Worm (Caenorhabditis elegans) whole organism, early embryonic: ENCODE data around the gene B0513.4.

Experiments used
- B0310.2 ChIP-seq: sonication (generic microtip); optimal IDR thresholded peaks from 2 replicates; lab custom pipeline; 2016; ENCODE audit warnings: mild to moderate bottlenecking, missing genetic modification characterization, missing compliant biosample characterization
- F13C5.2 ChIP-seq: sonication (generic microtip); optimal IDR thresholded peaks from 2 replicates; lab custom pipeline; 2017; ENCODE audit warnings: mild to moderate bottlenecking, missing genetic modification characterization, inconsistent platforms, missing compliant biosample characterization
- ama-1 ChIP-seq: fragments of 150-350 bp; optimal IDR thresholded peaks from 2 replicates; lab custom pipeline; 2014
- ceh-13 ChIP-seq: fragments of 200-800 bp; sonication (Bioruptor generic); optimal IDR thresholded peaks from 2 replicates; lab custom pipeline; 2018; ENCODE audit warnings: mild to moderate bottlenecking, missing genetic modification characterization, missing compliant biosample characterization
- ceh-36 ChIP-seq: sonication (generic microtip); optimal IDR thresholded peaks from 2 replicates; lab custom pipeline; 2016; ENCODE audit warnings: missing genetic modification characterization, inconsistent platforms, missing compliant biosample characterization
- ets-7 ChIP-seq: sonication (generic microtip); optimal IDR thresholded peaks from 2 replicates; lab custom pipeline; 2016; ENCODE audit warnings: missing genotype, missing genetic modification characterization, missing compliant biosample characterization
- pes-1 ChIP-seq: fragments of 200-800 bp; sonication (Bioruptor generic); IDR thresholded peaks from 2 replicates; pipeline ENCODE4 v1.3.6; 2022; ENCODE audit warnings: missing genetic modification reagents, missing genetic modification characterization, missing compliant biosample characterization
- scrt-1 ChIP-seq: fragments of 200-800 bp; sonication (Bioruptor generic); IDR thresholded peaks from 2 replicates; pipeline ENCODE4 v1.3.6; 2022; ENCODE audit warnings: missing genetic modification characterization, missing compliant biosample characterization
- tbx-11 ChIP-seq: fragments of 200-800 bp; sonication (Bioruptor generic); IDR thresholded peaks from 2 replicates; pipeline ENCODE4 v1.3.6; 2022; ENCODE audit warnings: missing genetic modification characterization, missing compliant biosample characterization
- tbx-37 ChIP-seq: fragments of 200-800 bp; sonication (Bioruptor generic); conservative IDR thresholded peaks from 2 replicates; pipeline ENCODE4 v1.3.6; 2022; ENCODE audit warnings: missing genetic modification reagents, missing genetic modification characterization, missing compliant biosample characterization
- tra-4 ChIP-seq: sonication (generic microtip); optimal IDR thresholded peaks from 2 replicates; lab custom pipeline; 2017; ENCODE audit warnings: missing genetic modification characterization, missing compliant biosample characterization

DNA sequence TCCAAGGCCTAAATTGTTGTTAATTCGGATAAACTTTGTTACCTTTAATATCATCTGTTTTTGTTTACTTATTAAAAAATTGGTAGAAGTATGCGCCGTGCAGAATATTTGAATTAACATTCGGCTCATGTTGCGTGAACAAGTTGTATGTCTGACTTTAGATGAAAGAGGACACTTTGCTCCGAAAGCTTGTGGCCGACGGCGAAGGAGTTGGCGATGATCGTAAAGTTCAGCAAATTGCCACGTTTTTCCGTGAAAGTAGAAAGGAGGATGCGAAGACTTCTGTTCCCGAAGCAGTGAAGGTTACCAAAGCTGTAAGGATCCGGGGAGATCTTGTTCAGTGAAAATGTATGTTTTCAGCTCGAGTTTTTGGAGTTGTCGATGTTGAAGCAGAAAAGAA lies 2.6 kb downstream of the B0513.4 start, which contains the start of gene thoc-7:
- TF ChIP-seq pes-1 (GFP tag; lab: Robert Waterston, UW) (no peak), ama-1 (lab: Kevin White, UChicago) (no peak), B0310.2 (tag; lab: Kevin White, UChicago) (no peak), ceh-36 (tag; lab: Kevin White, UChicago) (no peak), F13C5.2 (tag; lab: Kevin White, UChicago) (no peak), tra-4 (tag; lab: Kevin White, UChicago) (no peak), scrt-1 (GFP tag; lab: Robert Waterston, UW) (no peak), ets-7 (no peak), tbx-11 (no peak), ceh-13 (GFP tag; lab: Kevin White, UChicago) (no peak), tbx-37 (GFP tag; lab: Robert Waterston, UW) (no peak)
